Fruit fly (Drosophila melanogaster) whole organism, pupa: ENCODE measurements around the gene bru1.

ENCODE experiments used
- CG10348 ChIP-seq: fragments of 200-800 bp; sonication (Bioruptor generic); IDR thresholded peaks from 2 replicates; pipeline ENCODE4 v1.3.6; 2022; ENCODE audit warnings: missing biosample characterization, missing genetic modification characterization
- CG12605 ChIP-seq: fragments of 200-800 bp; sonication (Bioruptor generic); IDR thresholded peaks from 2 replicates; pipeline ENCODE4 v1.3.6; 2022; ENCODE audit warnings: missing biosample characterization, missing genetic modification characterization
- CG13204 ChIP-seq: fragments of 200-800 bp; sonication (Bioruptor generic); optimal IDR thresholded peaks from 2 replicates; lab custom pipeline; 2018; ENCODE audit warnings: missing biosample characterization, mild to moderate bottlenecking, missing genetic modification characterization, moderate library complexity
- CG14655 ChIP-seq: fragments of 200-800 bp; sonication (Bioruptor generic); optimal IDR thresholded peaks from 3 replicates; lab custom pipeline; 2017; ENCODE audit warnings: mild to moderate bottlenecking, missing biosample characterization, missing genetic modification reagents, missing genetic modification characterization
- CG15710 ChIP-seq: fragments of 200-800 bp; sonication (Bioruptor generic); optimal IDR thresholded peaks from 2 replicates; lab custom pipeline; 2018; ENCODE audit warnings: missing biosample characterization, mild to moderate bottlenecking, missing genetic modification characterization, moderate library complexity
- CG17806 ChIP-seq: fragments of 200-800 bp; sonication (Bioruptor generic); optimal IDR thresholded peaks from 2 replicates; lab custom pipeline; 2018; ENCODE audit warnings: missing biosample characterization, mild to moderate bottlenecking, missing genetic modification characterization, moderate library complexity
- CG32121 ChIP-seq: fragments of 200-800 bp; sonication (Bioruptor generic); IDR thresholded peaks from 2 replicates; pipeline ENCODE4 v1.3.6; 2022; ENCODE audit warnings: missing biosample characterization, missing genetic modification characterization
- CG4496 ChIP-seq: fragments of 200-800 bp; sonication (Bioruptor generic); IDR thresholded peaks from 3 replicates; pipeline ENCODE4 v1.3.6; 2022; ENCODE audit warnings: missing biosample characterization, missing genetic modification characterization
- CG8159 ChIP-seq: fragments of 200-800 bp; sonication (Bioruptor generic); optimal IDR thresholded peaks from 3 replicates; lab custom pipeline; 2018; ENCODE audit warnings: missing biosample characterization, mild to moderate bottlenecking, missing genetic modification characterization, moderate library complexity
- CG8301 ChIP-seq: fragments of 200-800 bp; sonication (Bioruptor generic); optimal IDR thresholded peaks from 2 replicates; lab custom pipeline; 2018; ENCODE audit warnings: missing biosample characterization, mild to moderate bottlenecking, missing genetic modification characterization
- CG9948 ChIP-seq: fragments of 200-800 bp; sonication (Bioruptor generic); optimal IDR thresholded peaks from 2 replicates; lab custom pipeline; 2018; ENCODE audit warnings: missing biosample characterization, mild to moderate bottlenecking, missing genetic modification characterization, moderate library complexity
- D1 ChIP-seq: fragments of 200-800 bp; sonication (Bioruptor generic); optimal IDR thresholded peaks from 2 replicates; lab custom pipeline; 2018; ENCODE audit warnings: missing biosample characterization, mild to moderate bottlenecking, missing genetic modification characterization, moderate library complexity
- EcR ChIP-seq: fragments of 200-800 bp; sonication (Bioruptor generic); optimal IDR thresholded peaks from 3 replicates; lab custom pipeline; 2019; ENCODE audit warnings: missing biosample characterization, missing genetic modification characterization, mild to moderate bottlenecking, moderate library complexity, missing genetic modification reagents
- Ets98B ChIP-seq: fragments of 200-800 bp; sonication (Bioruptor generic); IDR thresholded peaks from 2 replicates; pipeline ENCODE4 v1.3.6; 2022; ENCODE audit warnings: missing biosample characterization, missing genetic modification characterization
- Pif1A ChIP-seq: fragments of 200-800 bp; sonication (Bioruptor generic); optimal IDR thresholded peaks from 3 replicates; lab custom pipeline; 2016; ENCODE audit warnings: missing biosample characterization, missing genetic modification characterization
- Pif1B ChIP-seq: fragments of 200-800 bp; sonication (Bioruptor generic); optimal IDR thresholded peaks from 3 replicates; lab custom pipeline; 2016; ENCODE audit warnings: missing biosample characterization, missing genetic modification characterization
- fd96Ca ChIP-seq: fragments of 200-800 bp; sonication (Bioruptor generic); IDR thresholded peaks from 3 replicates; pipeline ENCODE4 v1.3.6; 2022; ENCODE audit warnings: missing biosample characterization, missing genetic modification characterization
- gl ChIP-seq: fragments of 200-800 bp; sonication (Bioruptor generic); optimal IDR thresholded peaks from 2 replicates; lab custom pipeline; 2018; ENCODE audit warnings: missing biosample characterization, mild to moderate bottlenecking, missing genetic modification characterization
- rn ChIP-seq: fragments of 200-800 bp; sonication (Bioruptor generic); IDR thresholded peaks from 2 replicates; pipeline ENCODE4 v1.3.6; 2022; ENCODE audit warnings: missing biosample characterization, missing genetic modification characterization

The bru1 gene

DNA sequence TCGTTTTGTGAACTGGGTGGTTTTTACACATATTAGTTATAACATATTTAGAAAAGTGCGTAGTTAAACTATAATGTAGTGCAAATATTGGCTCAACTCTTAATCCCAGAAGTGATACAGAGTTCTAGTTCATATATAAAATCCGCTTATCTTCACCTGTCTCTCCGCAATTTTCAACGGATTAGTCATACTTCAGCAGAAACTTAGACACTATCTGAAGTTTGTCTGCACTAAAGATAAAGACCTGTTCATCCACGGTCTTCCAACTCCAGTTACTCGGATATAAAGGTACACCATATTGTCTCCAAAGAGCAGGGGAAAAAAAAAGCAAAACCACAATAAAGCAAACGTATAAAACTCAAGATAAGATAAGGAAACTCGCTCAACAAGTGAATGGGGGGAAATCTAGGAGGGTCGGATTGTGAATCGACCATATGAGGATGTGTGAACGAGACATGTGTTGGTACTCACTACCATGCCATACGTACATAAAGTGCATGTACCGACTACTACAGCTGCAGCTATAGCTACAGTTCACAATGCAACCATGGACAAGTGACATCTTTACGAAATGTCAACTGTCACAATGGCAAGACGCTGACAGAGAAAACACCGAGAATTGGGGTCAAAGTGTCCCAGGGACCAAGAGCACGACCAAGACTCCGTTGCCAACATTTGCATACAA is 173.7 kb downstream of the bru1 start:
- TF ChIP-seq fd96Ca (GFP tag; lab: Robert Waterston, UW) = no peak
- TF ChIP-seq CG13204 (GFP tag; lab: Kevin White, UChicago) = no peak
- TF ChIP-seq CG9948 = no peak
- TF ChIP-seq EcR (GFP tag; lab: Kevin White, UChicago) = no peak
- TF ChIP-seq rn = no peak
- no peak for TF ChIP-seq Ets98B
- TF ChIP-seq CG15710 = no peak
- no peak for TF ChIP-seq CG17806
- no peak for TF ChIP-seq CG32121
- TF ChIP-seq Pif1A (GFP tag; lab: Kevin White, UChicago) = no peak
- TF ChIP-seq CG12605 (GFP tag; lab: Robert Waterston, UW) = no peak
- TF ChIP-seq Pif1B (GFP tag; lab: Kevin White, UChicago) = no peak
- TF ChIP-seq, all 21 proteins: peak for 0

DNA sequence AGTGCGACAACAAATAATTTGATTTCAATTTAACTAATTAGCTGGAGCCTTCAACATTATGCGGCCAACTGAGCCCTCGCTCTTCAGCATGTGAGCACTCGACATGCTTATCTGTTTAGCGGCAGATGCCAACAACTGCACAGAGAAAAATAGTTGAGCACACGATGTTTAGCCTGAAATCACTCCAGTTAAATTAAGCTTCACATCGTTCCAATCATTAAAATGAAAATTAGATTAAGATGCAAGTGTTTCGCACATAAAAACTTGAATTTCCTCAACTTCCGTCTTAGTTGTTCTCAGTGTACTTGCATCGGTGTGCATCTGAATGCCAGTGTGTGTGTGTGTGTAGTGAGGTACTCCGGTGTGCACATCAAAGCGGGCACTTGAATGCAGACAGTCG is 176.1 kb downstream of the bru1 start:
- TF ChIP-seq D1 (tag; lab: Kevin White, UChicago) (no peak), CG4496 (GFP tag; lab: Robert Waterston, UW) (peak; percentile 72; the same call in 2 of the 3 replicates), fd96Ca (GFP tag; lab: Robert Waterston, UW) (peak; percentile 34; the same call in 1 of the 3 replicates), Pif1B (GFP tag; lab: Kevin White, UChicago) (no peak), CG14655 (GFP tag; lab: Kevin White, UChicago) (peak; percentile 5)

DNA sequence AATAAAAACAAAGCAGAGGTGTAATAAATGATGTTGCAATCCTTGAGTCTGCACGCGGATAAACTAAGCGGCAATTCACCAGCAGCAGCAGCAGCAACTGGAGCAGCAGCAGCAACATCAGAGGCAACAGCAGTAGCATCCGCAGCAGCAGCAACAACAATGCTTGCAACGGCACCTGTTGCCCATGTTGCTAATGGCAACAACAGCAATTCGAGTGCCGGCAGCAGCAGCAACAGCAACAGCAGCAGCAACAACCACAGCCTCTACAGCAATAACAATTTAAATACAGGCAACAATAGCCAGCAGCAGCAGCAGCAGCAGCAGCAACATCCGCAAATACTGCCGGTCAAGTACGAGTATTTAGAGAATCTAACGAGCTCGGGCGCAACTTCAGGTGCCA is 177.2 kb downstream of the bru1 start:
- TF ChIP-seq CG8159 (tag; lab: Kevin White, UChicago) = no peak

DNA sequence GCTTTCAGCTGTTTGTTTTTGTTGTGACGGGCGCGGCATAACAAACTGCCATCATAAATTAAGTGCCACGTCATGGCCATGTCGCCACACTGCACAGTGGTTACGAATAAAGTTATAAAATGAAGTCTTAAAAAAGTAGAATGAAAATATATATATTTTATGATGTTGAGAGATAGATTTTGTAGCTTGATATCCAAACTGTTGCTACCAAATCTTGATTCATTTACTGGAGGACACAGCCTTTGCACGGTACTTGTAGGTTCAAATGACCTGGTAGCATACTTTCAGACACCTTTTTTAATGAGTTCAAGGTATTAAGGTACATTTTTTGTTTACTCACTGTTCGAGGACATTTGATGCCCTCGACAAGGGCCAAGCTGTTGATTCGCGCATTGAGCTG is 179.1 kb downstream of the bru1 start:
- TF ChIP-seq CG4496 (GFP tag; lab: Robert Waterston, UW) (no peak), CG10348 (GFP tag; lab: Robert Waterston, UW) (no peak), rn (no peak), CG32121 (no peak), Pif1B (GFP tag; lab: Kevin White, UChicago) (no peak), CG13204 (GFP tag; lab: Kevin White, UChicago) (no peak), fd96Ca (GFP tag; lab: Robert Waterston, UW) (no peak), CG15710 (no peak), gl (tag; lab: Kevin White, UChicago) (no peak)

DNA sequence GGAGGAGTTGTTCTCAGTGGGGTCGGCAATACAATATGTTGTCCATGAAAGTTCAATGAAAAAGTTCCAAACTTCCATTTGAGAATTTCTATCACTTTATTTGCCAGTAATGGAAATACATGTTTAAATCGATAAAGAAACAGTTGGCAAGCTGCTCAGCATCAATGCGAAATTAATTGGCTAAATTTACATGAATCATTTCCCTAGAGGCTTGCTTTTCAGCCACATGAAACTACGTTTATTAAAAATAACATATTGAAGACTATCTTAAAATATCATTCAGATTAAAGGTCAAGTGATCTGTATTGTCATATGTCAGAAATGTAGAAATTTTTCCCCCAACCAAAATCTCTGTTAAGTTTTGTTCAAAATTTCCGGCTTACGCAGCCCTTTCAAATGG is 181.3 kb downstream of the bru1 start, which contains the start of gene CG17010:
TSS of gene CG17010 (plus strand) at position 301 of the 400 bp plus-strand sequence.
- TF ChIP-seq gl (tag; lab: Kevin White, UChicago) (no peak), Pif1B (GFP tag; lab: Kevin White, UChicago) (no peak), CG17806 (no peak), CG9948 (no peak), CG12605 (GFP tag; lab: Robert Waterston, UW) (no peak), CG8301 (tag; lab: Kevin White, UChicago) (no peak), EcR (GFP tag; lab: Kevin White, UChicago) (no peak), CG10348 (GFP tag; lab: Robert Waterston, UW) (no peak), D1 (tag; lab: Kevin White, UChicago) (no peak)
